Worm (Caenorhabditis elegans): ENCODE results near the gene F21H12.3.
A peak's percentile ranks its signal among the peaks of the same experiment; 100 is the strongest.

The F21H12.3 gene

ce11 chrII:6077604-6078003 is 5.1 kb upstream of the F21H12.3 start, which contains the start of gene H12I13.6:
Gene H12I13.6 (plus strand): TSS chrII:6077904.
- no peak for TF ChIP-seq cog-1 (tag; optimal IDR thresholded peaks at IDR 0.05)
- no peak for TF ChIP-seq ztf-29 (GFP tag; IDR thresholded peaks at IDR 0.05)
- no peak for TF ChIP-seq flt-1 (GFP tag; IDR thresholded peaks at IDR 0.05)
- no peak for TF ChIP-seq ref-1 (GFP tag; conservative IDR thresholded peaks at IDR 0.05)

ce11 chrII:6080743-6081142 is 2.0 kb upstream of the F21H12.3 start, which contains the start of gene fbf-1:
Gene fbf-1 (minus strand): TSS chrII:6080843.
- TF ChIP-seq med-1 (GFP tag; optimal IDR thresholded peaks at IDR 0.05; ENCODE audit: insufficient read depth) (no peak), ztf-29 (GFP tag; IDR thresholded peaks at IDR 0.05) (no peak), cog-1 (tag; optimal IDR thresholded peaks at IDR 0.05) (no peak), ref-1 (GFP tag; conservative IDR thresholded peaks at IDR 0.05) (no peak), T22C8.4 (GFP tag; IDR thresholded peaks at IDR 0.05) (no peak), klf-2 (GFP tag; conservative IDR thresholded peaks at IDR 0.05) (no peak), flt-1 (GFP tag; IDR thresholded peaks at IDR 0.05) (no peak), tab-1 (GFP tag; IDR thresholded peaks at IDR 0.05) (no peak), ztf-23 (GFP tag; IDR thresholded peaks at IDR 0.05) (no peak)

- no peak for TF ChIP-seq klf-2 (GFP tag; conservative IDR thresholded peaks at IDR 0.05)
- no peak for TF ChIP-seq tab-1 (GFP tag; IDR thresholded peaks at IDR 0.05)
- TF ChIP-seq ztf-29 (GFP tag; IDR thresholded peaks at IDR 0.05), result no peak
- TF ChIP-seq T22C8.4 (GFP tag; IDR thresholded peaks at IDR 0.05), result no peak
- TF ChIP-seq ztf-23 (GFP tag; IDR thresholded peaks at IDR 0.05), result no peak
- TF ChIP-seq ref-1 (GFP tag; conservative IDR thresholded peaks at IDR 0.05), result no peak
- no peak for TF ChIP-seq cog-1 (tag; optimal IDR thresholded peaks at IDR 0.05)
- TF ChIP-seq flt-1 (GFP tag; IDR thresholded peaks at IDR 0.05), result no peak
- TF ChIP-seq med-1 (GFP tag; optimal IDR thresholded peaks at IDR 0.05; ENCODE audit: insufficient read depth), result no peak
Observed at ce11 chrII:6091380-6091779, 8.7 kb downstream of the F21H12.3 start, which contains the start of the genes fbf-2 and nspg-3. Gene fbf-2 (minus strand): TSS chrII:6091480. Gene nspg-3 (plus strand): TSS chrII:6091767.

- TF ChIP-seq flt-1 (GFP tag; IDR thresholded peaks at IDR 0.05) (0 out of 2 replicates have a peak, but pooled peaks have one; percentile 47), T22C8.4 (GFP tag; IDR thresholded peaks at IDR 0.05) (0 out of 2 replicates have a peak, but pooled peaks have one; percentile 17), ref-1 (GFP tag; conservative IDR thresholded peaks at IDR 0.05) (no peak), med-1 (GFP tag; optimal IDR thresholded peaks at IDR 0.05; ENCODE audit: insufficient read depth) (no peak)
Observed at ce11 chrII:6097441-6097840, 14.7 kb downstream of the F21H12.3 start, which contains the start of the genes tpp-2 and rbbp-5. Gene tpp-2 (minus strand): TSS chrII:6097597. Gene rbbp-5 (plus strand): TSS chrII:6097830.

ce11 chrII:6099500-6099899 is 16.8 kb downstream of the F21H12.3 start, which contains the start of gene rgs-3:
Gene rgs-3 (plus strand): TSS chrII:6099800.
- TF ChIP-seq flt-1 (GFP tag; IDR thresholded peaks at IDR 0.05), result no peak
- TF ChIP-seq klf-2 (GFP tag; conservative IDR thresholded peaks at IDR 0.05), result no peak
- no peak for TF ChIP-seq ref-1 (GFP tag; conservative IDR thresholded peaks at IDR 0.05)
- no peak for TF ChIP-seq med-1 (GFP tag; optimal IDR thresholded peaks at IDR 0.05; ENCODE audit: insufficient read depth)
- TF ChIP-seq cog-1 (tag; optimal IDR thresholded peaks at IDR 0.05), result no peak
- TF ChIP-seq ztf-29 (GFP tag; IDR thresholded peaks at IDR 0.05), result no peak
- TF ChIP-seq tab-1 (GFP tag; IDR thresholded peaks at IDR 0.05), result no peak
- no peak for TF ChIP-seq T22C8.4 (GFP tag; IDR thresholded peaks at IDR 0.05)

- TF ChIP-seq ztf-23 (GFP tag; IDR thresholded peaks at IDR 0.05) (no peak), tab-1 (GFP tag; IDR thresholded peaks at IDR 0.05) (no peak), T22C8.4 (GFP tag; IDR thresholded peaks at IDR 0.05) (no peak), ref-1 (GFP tag; conservative IDR thresholded peaks at IDR 0.05) (no peak), flt-1 (GFP tag; IDR thresholded peaks at IDR 0.05) (no peak), med-1 (GFP tag; optimal IDR thresholded peaks at IDR 0.05; ENCODE audit: insufficient read depth) (no peak), cog-1 (tag; optimal IDR thresholded peaks at IDR 0.05) (no peak), ztf-29 (GFP tag; IDR thresholded peaks at IDR 0.05) (no peak), klf-2 (GFP tag; conservative IDR thresholded peaks at IDR 0.05) (no peak)
Observed at ce11 chrII:6101475-6101874, 18.8 kb downstream of the F21H12.3 start.

- TF ChIP-seq tab-1 (GFP tag; IDR thresholded peaks at IDR 0.05), result no peak
- TF ChIP-seq T22C8.4 (GFP tag; IDR thresholded peaks at IDR 0.05), result no peak
- no peak for TF ChIP-seq ztf-29 (GFP tag; IDR thresholded peaks at IDR 0.05)
- TF ChIP-seq ref-1 (GFP tag; conservative IDR thresholded peaks at IDR 0.05), result no peak
- TF ChIP-seq cog-1 (tag; optimal IDR thresholded peaks at IDR 0.05), result no peak
- TF ChIP-seq ztf-23 (GFP tag; IDR thresholded peaks at IDR 0.05), result no peak
- TF ChIP-seq klf-2 (GFP tag; conservative IDR thresholded peaks at IDR 0.05), result no peak
- no peak for TF ChIP-seq med-1 (GFP tag; optimal IDR thresholded peaks at IDR 0.05; ENCODE audit: insufficient read depth)
- TF ChIP-seq flt-1 (GFP tag; IDR thresholded peaks at IDR 0.05), result no peak
Observed at ce11 chrII:6103986-6104385, 21.3 kb downstream of the F21H12.3 start.

ce11 chrII:6107773-6108172 is 25.1 kb downstream of the F21H12.3 start:
- no peak for TF ChIP-seq ref-1 (GFP tag; conservative IDR thresholded peaks at IDR 0.05)
- no peak for TF ChIP-seq klf-2 (GFP tag; conservative IDR thresholded peaks at IDR 0.05)
- TF ChIP-seq ztf-29 (GFP tag; IDR thresholded peaks at IDR 0.05), result no peak
- TF ChIP-seq med-1 (GFP tag; optimal IDR thresholded peaks at IDR 0.05; ENCODE audit: insufficient read depth), result no peak
- TF ChIP-seq ztf-23 (GFP tag; IDR thresholded peaks at IDR 0.05), result no peak
- no peak for TF ChIP-seq flt-1 (GFP tag; IDR thresholded peaks at IDR 0.05)
- TF ChIP-seq tab-1 (GFP tag; IDR thresholded peaks at IDR 0.05), result no peak
- TF ChIP-seq cog-1 (tag; optimal IDR thresholded peaks at IDR 0.05), result no peak
- TF ChIP-seq T22C8.4 (GFP tag; IDR thresholded peaks at IDR 0.05), result no peak

- TF ChIP-seq ztf-29 (GFP tag; IDR thresholded peaks at IDR 0.05) (no peak), klf-2 (GFP tag; conservative IDR thresholded peaks at IDR 0.05) (no peak), ref-1 (GFP tag; conservative IDR thresholded peaks at IDR 0.05) (no peak), ztf-23 (GFP tag; IDR thresholded peaks at IDR 0.05) (no peak), flt-1 (GFP tag; IDR thresholded peaks at IDR 0.05) (no peak), cog-1 (tag; optimal IDR thresholded peaks at IDR 0.05) (no peak), med-1 (GFP tag; optimal IDR thresholded peaks at IDR 0.05; ENCODE audit: insufficient read depth) (no peak)
Observed at ce11 chrII:6109989-6110388, 27.3 kb downstream of the F21H12.3 start.

- TF ChIP-seq med-1 (GFP tag; optimal IDR thresholded peaks at IDR 0.05; ENCODE audit: insufficient read depth) (no peak), ztf-23 (GFP tag; IDR thresholded peaks at IDR 0.05) (no peak), cog-1 (tag; optimal IDR thresholded peaks at IDR 0.05) (no peak), ztf-29 (GFP tag; IDR thresholded peaks at IDR 0.05) (no peak), ref-1 (GFP tag; conservative IDR thresholded peaks at IDR 0.05) (no peak), klf-2 (GFP tag; conservative IDR thresholded peaks at IDR 0.05) (no peak), flt-1 (GFP tag; IDR thresholded peaks at IDR 0.05) (no peak), T22C8.4 (GFP tag; IDR thresholded peaks at IDR 0.05) (no peak), tab-1 (GFP tag; IDR thresholded peaks at IDR 0.05) (no peak)
Observed at ce11 chrII:6113187-6113586, 30.5 kb downstream of the F21H12.3 start, which contains the start of gene heri-1. Gene heri-1 (minus strand): TSS chrII:6113194.

All from whole organism, midembryonic.